Fruit fly (Drosophila melanogaster) whole organism, embryonic: ENCODE results near the gene TTLL4B.

ENCODE experiments used
- Antp ChIP-seq: fragments of 200-800 bp; sonication (Bioruptor generic); optimal IDR thresholded peaks from 3 replicates; lab custom pipeline; 2016; ENCODE audit warnings: missing biosample characterization, missing genetic modification characterization
- CG1024 ChIP-seq: fragments of 200-800 bp; sonication (Bioruptor generic); IDR thresholded peaks from 2 replicates; pipeline ENCODE4 v1.3.6; 2022; ENCODE audit warnings: missing biosample characterization, missing genetic modification characterization
- CG10431 ChIP-seq: fragments of 200-800 bp; sonication (Bioruptor generic); optimal IDR thresholded peaks from 3 replicates; lab custom pipeline; 2018; ENCODE audit warnings: missing biosample characterization, mild to moderate bottlenecking, missing genetic modification characterization
- CG11398 ChIP-seq: fragments of 200-800 bp; sonication (Bioruptor generic); optimal IDR thresholded peaks from 2 replicates; lab custom pipeline; 2016; ENCODE audit warnings: missing biosample characterization, missing genetic modification characterization
- CG1233 ChIP-seq: fragments of 200-800 bp; sonication (Bioruptor generic); optimal IDR thresholded peaks from 4 replicates; lab custom pipeline; 2018; ENCODE audit warnings: missing biosample characterization, mild to moderate bottlenecking, missing genetic modification characterization
- CG12769 ChIP-seq: fragments of 200-800 bp; sonication (Bioruptor generic); optimal IDR thresholded peaks from 2 replicates; lab custom pipeline; 2019; ENCODE audit warnings: missing biosample characterization, mild to moderate bottlenecking, missing genetic modification characterization, moderate library complexity
- CG14050 ChIP-seq: fragments of 200-800 bp; sonication (Bioruptor generic); IDR thresholded peaks from 3 replicates; pipeline ENCODE4 v1.3.6; 2022; ENCODE audit warnings: missing biosample characterization, missing genetic modification characterization
- CG17186 ChIP-seq: fragments of 200-800 bp; sonication (Bioruptor generic); optimal IDR thresholded peaks from 3 replicates; lab custom pipeline; 2017; ENCODE audit warnings: missing biosample characterization, missing genetic modification reagents, missing genetic modification characterization
- CG17328 ChIP-seq: fragments of 200-800 bp; sonication (Bioruptor generic); IDR thresholded peaks from 2 replicates; pipeline ENCODE4 v1.3.6; 2022; ENCODE audit warnings: missing biosample characterization, missing genetic modification characterization
- CG17361 ChIP-seq: fragments of 200-800 bp; sonication (Bioruptor generic); IDR thresholded peaks from 3 replicates; pipeline ENCODE4 v1.3.6; 2022; ENCODE audit warnings: missing biosample characterization, missing genetic modification characterization
- CG18764 ChIP-seq: fragments of 200-800 bp; sonication (Bioruptor generic); optimal IDR thresholded peaks from 3 replicates; lab custom pipeline; 2016; ENCODE audit warnings: missing biosample characterization, missing genetic modification characterization
- CG2712 ChIP-seq: fragments of 200-800 bp; optimal IDR thresholded peaks from 3 replicates; lab custom pipeline; 2019; ENCODE audit warnings: missing biosample characterization, mild to moderate bottlenecking, missing genetic modification characterization, moderate library complexity
- CG2875 ChIP-seq: fragments of 200-800 bp; sonication (Bioruptor generic); optimal IDR thresholded peaks from 2 replicates; lab custom pipeline; 2017; ENCODE audit warnings: missing biosample characterization, mild to moderate bottlenecking, missing genetic modification characterization, missing genetic modification reagents
- CG32772 ChIP-seq: fragments of 200-800 bp; sonication (Bioruptor generic); IDR thresholded peaks from 2 replicates; pipeline ENCODE4 v1.3.6; 2022; ENCODE audit warnings: missing biosample characterization, missing genetic modification characterization
- CG4328 ChIP-seq: fragments of 200-800 bp; sonication (Bioruptor generic); optimal IDR thresholded peaks from 3 replicates; lab custom pipeline; 2017; ENCODE audit warnings: missing biosample characterization, missing genetic modification reagents, missing genetic modification characterization
- CG7556 ChIP-seq: fragments of 200-800 bp; sonication (Bioruptor generic); optimal IDR thresholded peaks from 2 replicates; lab custom pipeline; 2017; ENCODE audit warnings: missing biosample characterization, mild to moderate bottlenecking, missing genetic modification characterization
- CG8944 ChIP-seq: fragments of 200-800 bp; sonication (Bioruptor generic); optimal IDR thresholded peaks from 3 replicates; lab custom pipeline; 2016; ENCODE audit warnings: missing biosample characterization, missing genetic modification characterization
- CG9609 ChIP-seq: fragments of 200-800 bp; sonication (Bioruptor generic); optimal IDR thresholded peaks from 3 replicates; lab custom pipeline; 2016; ENCODE audit warnings: missing biosample characterization, missing genetic modification characterization
- CG9727 ChIP-seq: fragments of 200-800 bp; sonication (Bioruptor generic); optimal IDR thresholded peaks from 3 replicates; lab custom pipeline; 2017; ENCODE audit warnings: missing biosample characterization, mild to moderate bottlenecking, missing genetic modification characterization
- CG9817 ChIP-seq: fragments of 200-800 bp; sonication (Bioruptor generic); optimal IDR thresholded peaks from 2 replicates; lab custom pipeline; 2018; ENCODE audit warnings: missing biosample characterization, mild to moderate bottlenecking, missing genetic modification characterization, moderate library complexity
- CTCF ChIP-seq: fragments of 200-800 bp; sonication (Bioruptor generic); optimal IDR thresholded peaks from 2 replicates; lab custom pipeline; 2017; ENCODE audit warnings: missing biosample characterization, mild to moderate bottlenecking, missing genetic modification characterization, moderate library complexity
- Dad ChIP-seq: fragments of 200-800 bp; sonication (Bioruptor generic); optimal IDR thresholded peaks from 3 replicates; lab custom pipeline; 2016; ENCODE audit warnings: missing biosample characterization, missing genetic modification characterization
- Hsf ChIP-seq: fragments of 200-800 bp; sonication (Bioruptor generic); optimal IDR thresholded peaks from 3 replicates; lab custom pipeline; 2016; ENCODE audit warnings: missing biosample characterization, missing genetic modification characterization
- Max ChIP-seq: fragments of 200-800 bp; sonication (Bioruptor generic); optimal IDR thresholded peaks from 2 replicates; lab custom pipeline; 2016; ENCODE audit warnings: missing biosample characterization, mild to moderate bottlenecking, missing genetic modification characterization
- Mrtf ChIP-seq: fragments of 200-800 bp; sonication (Bioruptor generic); IDR thresholded peaks from 3 replicates; pipeline ENCODE4 v1.3.6; 2022; ENCODE audit warnings: missing biosample characterization, missing genetic modification characterization
- NC2β ChIP-seq: fragments of 200-800 bp; sonication (Bioruptor generic); optimal IDR thresholded peaks from 2 replicates; lab custom pipeline; 2016; ENCODE audit warnings: missing biosample characterization, missing genetic modification characterization
- Nf-YA ChIP-seq: fragments of 200-800 bp; sonication (Bioruptor generic); IDR thresholded peaks from 2 replicates; pipeline ENCODE4 v1.3.6; 2022; ENCODE audit warnings: missing biosample characterization, missing genetic modification characterization
- Opbp ChIP-seq: fragments of 200-800 bp; sonication (Bioruptor generic); IDR thresholded peaks from 3 replicates; pipeline ENCODE4 v1.3.6; 2022; ENCODE audit warnings: missing biosample characterization, missing genetic modification characterization; ENCODE audit not compliant: partially characterized antibody
- Poxn ChIP-seq: fragments of 200-800 bp; sonication (Bioruptor generic); IDR thresholded peaks from 2 replicates; pipeline ENCODE4 v1.3.6; 2022; ENCODE audit warnings: missing biosample characterization, missing genetic modification characterization
- Ptx1 ChIP-seq: fragments of 200-800 bp; sonication (Bioruptor generic); IDR thresholded peaks from 2 replicates; pipeline ENCODE4 v1.3.6; 2022; ENCODE audit warnings: missing biosample characterization, missing genetic modification characterization
- Sry-δ ChIP-seq: fragments of 200-800 bp; sonication (Bioruptor generic); optimal IDR thresholded peaks from 2 replicates; lab custom pipeline; 2016; ENCODE audit warnings: missing biosample characterization, missing genetic modification characterization
- Xbp1 ChIP-seq: fragments of 200-800 bp; sonication (Bioruptor generic); optimal IDR thresholded peaks from 3 replicates; lab custom pipeline; 2016; ENCODE audit warnings: missing biosample characterization, mild to moderate bottlenecking, missing genetic modification characterization
- ash1 ChIP-seq: fragments of 200-800 bp; sonication (Bioruptor generic); optimal IDR thresholded peaks from 2 replicates; lab custom pipeline; 2018; ENCODE audit warnings: missing biosample characterization, mild to moderate bottlenecking, missing genetic modification characterization
- bbx ChIP-seq: fragments of 200-800 bp; sonication (Bioruptor generic); IDR thresholded peaks from 2 replicates; pipeline ENCODE4 v1.3.6; 2022; ENCODE audit warnings: missing biosample characterization, missing genetic modification characterization; ENCODE audit not compliant: partially characterized antibody
- caup ChIP-seq: fragments of 200-800 bp; sonication (Bioruptor generic); optimal IDR thresholded peaks from 3 replicates; lab custom pipeline; 2017; ENCODE audit warnings: missing biosample characterization, mild to moderate bottlenecking, missing genetic modification characterization, moderate library complexity; ENCODE audit not compliant: severe bottlenecking
- emc ChIP-seq: fragments of 200-800 bp; sonication (Bioruptor generic); optimal IDR thresholded peaks from 2 replicates; lab custom pipeline; 2016; ENCODE audit warnings: missing biosample characterization, missing genetic modification characterization
- ewg ChIP-seq: fragments of 200-800 bp; sonication (Bioruptor generic); optimal IDR thresholded peaks from 3 replicates; lab custom pipeline; 2017; ENCODE audit warnings: mild to moderate bottlenecking, missing biosample characterization, missing genetic modification reagents, missing genetic modification characterization
- fd96Cb ChIP-seq: fragments of 200-800 bp; sonication (Bioruptor generic); optimal IDR thresholded peaks from 2 replicates; lab custom pipeline; 2018; ENCODE audit warnings: missing biosample characterization, mild to moderate bottlenecking, missing genetic modification characterization, moderate library complexity
- fu2 ChIP-seq: fragments of 200-800 bp; sonication (Bioruptor generic); optimal IDR thresholded peaks from 2 replicates; lab custom pipeline; 2016; ENCODE audit warnings: missing biosample characterization, missing genetic modification characterization
- kah ChIP-seq: fragments of 200-800 bp; sonication (Bioruptor generic); optimal IDR thresholded peaks from 2 replicates; lab custom pipeline; 2018; ENCODE audit warnings: missing biosample characterization, mild to moderate bottlenecking, missing genetic modification characterization
- klu ChIP-seq: fragments of 200-800 bp; sonication (Bioruptor generic); IDR thresholded peaks from 2 replicates; pipeline ENCODE4 v1.3.6; 2022; ENCODE audit warnings: missing biosample characterization, missing genetic modification characterization
- lilli ChIP-seq: fragments of 200-800 bp; sonication (Bioruptor generic); optimal IDR thresholded peaks from 3 replicates; lab custom pipeline; 2016; ENCODE audit warnings: missing biosample characterization, missing genetic modification characterization
- pum ChIP-seq: fragments of 200-800 bp; sonication (Bioruptor generic); optimal IDR thresholded peaks from 2 replicates; lab custom pipeline; 2016; ENCODE audit warnings: missing biosample characterization, missing genetic modification characterization
- row ChIP-seq: fragments of 200-800 bp; sonication (Bioruptor generic); IDR thresholded peaks from 3 replicates; pipeline ENCODE4 v1.3.6; 2022; ENCODE audit warnings: missing biosample characterization, missing genetic modification characterization
- seq ChIP-seq: fragments of 200-800 bp; sonication (Bioruptor generic); IDR thresholded peaks from 2 replicates; pipeline ENCODE4 v1.3.6; 2022; ENCODE audit warnings: missing biosample characterization, missing genetic modification characterization
- sr ChIP-seq: fragments of 200-800 bp; sonication (Bioruptor generic); IDR thresholded peaks from 3 replicates; pipeline ENCODE4 v1.3.6; 2022; ENCODE audit warnings: missing biosample characterization, missing genetic modification characterization
- ssp ChIP-seq: fragments of 200-800 bp; sonication (Bioruptor generic); IDR thresholded peaks from 2 replicates; pipeline ENCODE4 v1.3.6; 2022; ENCODE audit warnings: missing biosample characterization, missing genetic modification characterization
- stwl ChIP-seq: fragments of 200-800 bp; sonication (Bioruptor generic); optimal IDR thresholded peaks from 3 replicates; lab custom pipeline; 2018; ENCODE audit warnings: missing biosample characterization, mild to moderate bottlenecking, missing genetic modification characterization, moderate library complexity
- tup ChIP-seq: fragments of 200-800 bp; sonication (Bioruptor generic); optimal IDR thresholded peaks from 2 replicates; lab custom pipeline; 2016; ENCODE audit warnings: missing biosample characterization, mild to moderate bottlenecking, missing genetic modification characterization, moderate library complexity
- twi ChIP-seq: fragments of 200-800 bp; optimal IDR thresholded peaks from 2 replicates; lab custom pipeline; 2019; ENCODE audit warnings: missing biosample characterization, mild to moderate bottlenecking, missing genetic modification characterization, moderate library complexity
- tx ChIP-seq: fragments of 200-800 bp; sonication (Bioruptor generic); optimal IDR thresholded peaks from 2 replicates; lab custom pipeline; 2016; ENCODE audit warnings: missing biosample characterization, missing genetic modification characterization
- unpg ChIP-seq: fragments of 200-800 bp; sonication (Bioruptor generic); optimal IDR thresholded peaks from 3 replicates; lab custom pipeline; 2018; ENCODE audit warnings: missing biosample characterization, mild to moderate bottlenecking, missing genetic modification characterization, moderate library complexity

The TTLL4B gene

dm6 chr2L:3856372-3856771 lies 6.1 kb upstream of the TTLL4B start (continued):
- TF ChIP-seq Sry-δ (GFP tag; lab: Kevin White, UChicago) (no peak), caup (GFP tag; lab: Kevin White, UChicago) (no peak), CG1024 (no peak), tx (GFP tag; lab: Kevin White, UChicago) (no peak), ssp (GFP tag; lab: Robert Waterston, UW) (peak; percentile 26; the same call in 1 of the 2 replicates), Dad (no peak), CG8944 (GFP tag; lab: Kevin White, UChicago) (peak; percentile 6), Poxn (GFP tag; lab: Robert Waterston, UW) (no peak), CG9727 (GFP tag; lab: Kevin White, UChicago) (peak; percentile 43), ewg (peak; percentile 8), CG17186 (GFP tag; lab: Kevin White, UChicago) (no peak), CG1233 (GFP tag; lab: Kevin White, UChicago) (no peak), pum (GFP tag; lab: Kevin White, UChicago) (peak; percentile 12), Antp (GFP tag; lab: Kevin White, UChicago) (peak; percentile 21), row (GFP tag; lab: Robert Waterston, UW) (peak; percentile 47), Hsf (GFP tag; lab: Kevin White, UChicago) (peak; percentile 32), CG10431 (no peak), CG11398 (GFP tag; lab: Kevin White, UChicago) (peak; percentile 39), tup (GFP tag; lab: Kevin White, UChicago) (no peak), CG32772 (GFP tag; lab: Robert Waterston, UW) (no peak; the same call in 1 of the 2 replicates), fd96Cb (tag; lab: Kevin White, UChicago) (peak; percentile 50), CTCF (GFP tag; lab: Kevin White, UChicago) (no peak), ash1 (GFP tag; lab: Kevin White, UChicago) (no peak), sr (GFP tag; lab: Robert Waterston, UW) (no peak), bbx (GFP tag; lab: Robert Waterston, UW) (no peak), CG18764 (GFP tag; lab: Kevin White, UChicago) (peak; percentile 33), CG17328 (GFP tag; lab: Robert Waterston, UW) (peak; percentile 52), twi (peak; percentile 31), CG17361 (GFP tag; lab: Robert Waterston, UW) (peak; percentile 72), Opbp (GFP tag; lab: Robert Waterston, UW) (no peak), CG9817 (no peak), klu (GFP tag; lab: Robert Waterston, UW) (no peak), fu2 (GFP tag; lab: Kevin White, UChicago) (no peak), Xbp1 (GFP tag; lab: Kevin White, UChicago) (peak; percentile 24), seq (GFP tag; lab: Robert Waterston, UW) (no peak), emc (no peak), kah (no peak), NC2β (GFP tag; lab: Kevin White, UChicago) (peak; percentile 7), CG12769 (tag; lab: Kevin White, UChicago) (no peak), lilli (peak; percentile 1), Mrtf (no peak), stwl (tag; lab: Kevin White, UChicago) (peak; percentile 3), CG9609 (GFP tag; lab: Kevin White, UChicago) (peak; percentile 27), CG14050 (GFP tag; lab: Robert Waterston, UW) (no peak), CG2875 (GFP tag; lab: Kevin White, UChicago) (peak; percentile 35), CG2712 (peak; percentile 82), CG4328 (GFP tag; lab: Kevin White, UChicago) (no peak), Nf-YA (no peak), CG7556 (GFP tag; lab: Kevin White, UChicago) (peak; percentile 34), Ptx1 (GFP tag; lab: Robert Waterston, UW) (peak; percentile 34; the same call in 1 of the 2 replicates), Max (GFP tag; lab: Kevin White, UChicago) (no peak), unpg (GFP tag; lab: Kevin White, UChicago) (peak; percentile 36)
